Worm (Caenorhabditis elegans): ENCODE data around the gene Y94H6A.5.

DNA sequence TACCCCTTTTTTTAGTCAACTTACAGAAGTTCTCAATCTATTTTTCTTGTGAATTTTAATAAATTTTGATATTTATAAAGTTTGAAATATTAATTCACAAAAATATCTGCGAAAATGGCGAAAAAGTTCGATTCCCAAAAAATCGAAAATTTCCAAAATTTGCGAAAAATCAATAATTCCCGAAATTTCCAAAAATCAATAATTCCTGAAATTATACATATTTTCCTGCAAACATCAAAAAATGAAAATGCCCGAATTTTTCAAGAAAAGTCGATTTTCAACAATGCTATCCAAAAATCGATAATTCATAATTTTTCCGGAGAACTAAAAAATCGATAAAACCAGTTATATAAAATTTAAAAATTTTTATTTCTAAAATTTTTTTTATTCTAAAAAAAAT lies 53.7 kb downstream of the Y94H6A.5 start:
- no peak for TF ChIP-seq cog-1 (tag; optimal IDR thresholded peaks at IDR 0.05)
- TF ChIP-seq med-1 (GFP tag; optimal IDR thresholded peaks at IDR 0.05; ENCODE audit: insufficient read depth): no peak
- no peak for TF ChIP-seq ztf-23 (GFP tag; IDR thresholded peaks at IDR 0.05)
- TF ChIP-seq flt-1 (GFP tag; IDR thresholded peaks at IDR 0.05): no peak
- no peak for TF ChIP-seq tab-1 (GFP tag; IDR thresholded peaks at IDR 0.05)
- TF ChIP-seq ztf-29 (GFP tag; IDR thresholded peaks at IDR 0.05): no peak
- no peak for TF ChIP-seq ref-1 (GFP tag; conservative IDR thresholded peaks at IDR 0.05)
- peak; percentile 62 for TF ChIP-seq T22C8.4 (GFP tag; IDR thresholded peaks at IDR 0.05)

Measured in whole organism, midembryonic.